Fruit fly (Drosophila melanogaster) whole organism, embryonic: ENCODE measurements around the gene CG10283.

Experiments used
- Awh ChIP-seq: fragments of 200-800 bp; sonication (Bioruptor generic); IDR thresholded peaks from 2 replicates; pipeline ENCODE4, ENCODE4 v1.3.6; 2022; ENCODE audit warnings: missing biosample characterization, missing genetic modification characterization
- BEAF-32 ChIP-seq: fragments of 200-800 bp; sonication (Bioruptor generic); optimal IDR thresholded peaks from 3 replicates; lab custom pipeline; 2017; ENCODE audit warnings: missing biosample characterization, missing genetic modification characterization, mild to moderate bottlenecking, moderate library complexity, missing genetic modification reagents
- CG11398 ChIP-seq: fragments of 200-800 bp; sonication (Bioruptor generic); optimal IDR thresholded peaks from 2 replicates; lab custom pipeline; 2016; ENCODE audit warnings: missing biosample characterization, missing genetic modification characterization
- CG12219 ChIP-seq: fragments of 200-800 bp; sonication (Bioruptor generic); optimal IDR thresholded peaks from 3 replicates; lab custom pipeline; 2018; ENCODE audit warnings: missing biosample characterization, mild to moderate bottlenecking, missing genetic modification characterization
- CG12236 ChIP-seq: fragments of 200-800 bp; sonication (Bioruptor generic); optimal IDR thresholded peaks from 2 replicates; lab custom pipeline; 2016; ENCODE audit warnings: missing biosample characterization, missing genetic modification characterization
- CG12659 ChIP-seq: fragments of 200-800 bp; sonication (Bioruptor generic); optimal IDR thresholded peaks from 3 replicates; lab custom pipeline; 2017; ENCODE audit warnings: mild to moderate bottlenecking, missing biosample characterization, missing genetic modification reagents, missing genetic modification characterization
- CG13287 ChIP-seq: fragments of 200-800 bp; sonication (Bioruptor generic); IDR thresholded peaks from 2 replicates; pipeline ENCODE4 v1.3.6; 2022; ENCODE audit warnings: missing biosample characterization, missing genetic modification characterization; ENCODE audit not compliant: partially characterized antibody
- CG15073 ChIP-seq: fragments of 200-800 bp; sonication (Bioruptor generic); optimal IDR thresholded peaks from 2 replicates; lab custom pipeline; 2016; ENCODE audit warnings: missing biosample characterization, missing genetic modification characterization
- CG15479 ChIP-seq: fragments of 200-800 bp; sonication (Bioruptor generic); optimal IDR thresholded peaks from 3 replicates; lab custom pipeline; 2019; ENCODE audit warnings: missing biosample characterization, mild to moderate bottlenecking, missing genetic modification characterization, moderate library complexity
- CG1647 ChIP-seq: fragments of 200-800 bp; sonication (Bioruptor generic); optimal IDR thresholded peaks from 3 replicates; lab custom pipeline; 2016; ENCODE audit warnings: missing biosample characterization, missing genetic modification characterization
- CG17802 ChIP-seq: fragments of 200-800 bp; sonication (Bioruptor generic); optimal IDR thresholded peaks from 2 replicates; lab custom pipeline; 2018; ENCODE audit warnings: missing biosample characterization, mild to moderate bottlenecking, missing genetic modification characterization, moderate library complexity
- CG17912 ChIP-seq: fragments of 200-800 bp; sonication (Bioruptor generic); optimal IDR thresholded peaks from 2 replicates; lab custom pipeline; 2018; ENCODE audit warnings: missing biosample characterization, mild to moderate bottlenecking, missing genetic modification characterization
- CG2678 ChIP-seq: fragments of 200-800 bp; sonication (Bioruptor generic); optimal IDR thresholded peaks from 3 replicates; lab custom pipeline; 2019; ENCODE audit warnings: missing biosample characterization, mild to moderate bottlenecking, missing genetic modification characterization, moderate library complexity
- CG2712 ChIP-seq: fragments of 200-800 bp; optimal IDR thresholded peaks from 3 replicates; lab custom pipeline; 2019; ENCODE audit warnings: missing biosample characterization, mild to moderate bottlenecking, missing genetic modification characterization, moderate library complexity
- CG30020 ChIP-seq: fragments of 200-800 bp; optimal IDR thresholded peaks from 2 replicates; lab custom pipeline; 2019; ENCODE audit warnings: missing biosample characterization, mild to moderate bottlenecking, missing genetic modification characterization, moderate library complexity
- CG3407 ChIP-seq: fragments of 200-800 bp; sonication (Bioruptor generic); optimal IDR thresholded peaks from 2 replicates; lab custom pipeline; 2018; ENCODE audit warnings: missing biosample characterization, mild to moderate bottlenecking, missing genetic modification characterization
- CG3726 ChIP-seq: fragments of 200-800 bp; sonication (Bioruptor generic); IDR thresholded peaks from 3 replicates; pipeline ENCODE4, ENCODE4 v1.3.6; 2022; ENCODE audit warnings: missing biosample characterization, missing genetic modification characterization
- CG4730 ChIP-seq: fragments of 200-800 bp; sonication (Bioruptor generic); IDR thresholded peaks from 2 replicates; pipeline ENCODE4 v1.3.6; 2022; ENCODE audit warnings: missing biosample characterization, missing genetic modification characterization
- CG4820 ChIP-seq: fragments of 200-800 bp; sonication (Bioruptor generic); optimal IDR thresholded peaks from 3 replicates; lab custom pipeline; 2016; ENCODE audit warnings: missing biosample characterization, missing genetic modification characterization
- CG7372 ChIP-seq: fragments of 200-800 bp; sonication (Bioruptor generic); IDR thresholded peaks from 2 replicates; pipeline ENCODE4 v1.3.6; 2022; ENCODE audit warnings: missing biosample characterization, missing genetic modification characterization
- CG7963 ChIP-seq: fragments of 200-800 bp; sonication (Bioruptor generic); IDR thresholded peaks from 3 replicates; pipeline ENCODE4 v1.3.6; 2022; ENCODE audit warnings: missing biosample characterization, missing genetic modification characterization; ENCODE audit not compliant: partially characterized antibody
- CG8478 ChIP-seq: fragments of >200 bp; optimal IDR thresholded peaks from 2 replicates; lab custom pipeline; 2018
- CG8765 ChIP-seq: fragments of 200-800 bp; sonication (Bioruptor generic); IDR thresholded peaks from 2 replicates; pipeline ENCODE4 v1.3.6; 2022; ENCODE audit warnings: missing biosample characterization, missing genetic modification characterization
- Doc2 ChIP-seq: fragments of 200-800 bp; sonication (Bioruptor generic); IDR thresholded peaks from 2 replicates; pipeline ENCODE4 v1.3.6; 2022; ENCODE audit warnings: missing biosample characterization, missing genetic modification characterization
- Dp ChIP-seq: fragments of 200-800 bp; sonication (Bioruptor generic); optimal IDR thresholded peaks from 2 replicates; lab custom pipeline; 2018; ENCODE audit warnings: missing biosample characterization, mild to moderate bottlenecking, missing genetic modification characterization, moderate library complexity
- ERR ChIP-seq: fragments of 200-800 bp; sonication (Bioruptor generic); optimal IDR thresholded peaks from 2 replicates; lab custom pipeline; 2016; ENCODE audit warnings: missing biosample characterization, missing genetic modification characterization
- Gug ChIP-seq: fragments of 200-800 bp; sonication (Bioruptor generic); IDR thresholded peaks from 4 replicates; pipeline ENCODE4 v1.3.6; 2022; ENCODE audit warnings: missing biosample characterization, missing genetic modification characterization
- H2.0 ChIP-seq: fragments of 200-800 bp; sonication (Bioruptor generic); IDR thresholded peaks from 2 replicates; pipeline ENCODE4 v1.3.6; 2022; ENCODE audit warnings: missing biosample characterization, missing genetic modification characterization
- Meics ChIP-seq: fragments of 200-800 bp; sonication (Bioruptor generic); optimal IDR thresholded peaks from 2 replicates; lab custom pipeline; 2017; ENCODE audit warnings: missing biosample characterization, mild to moderate bottlenecking, missing genetic modification characterization
- Myb ChIP-seq: fragments of 200-800 bp; sonication (Bioruptor generic); optimal IDR thresholded peaks from 2 replicates; lab custom pipeline; 2016; ENCODE audit warnings: missing biosample characterization, missing genetic modification characterization
- Nf-YB ChIP-seq: fragments of 200-800 bp; sonication (Bioruptor generic); optimal IDR thresholded peaks from 3 replicates; lab custom pipeline; 2019; ENCODE audit warnings: missing biosample characterization, mild to moderate bottlenecking, missing genetic modification characterization, moderate library complexity
- Sin3A ChIP-seq: fragments of >200 bp; optimal IDR thresholded peaks from 2 replicates; lab custom pipeline; 2018
- Sry-δ ChIP-seq: fragments of 200-800 bp; sonication (Bioruptor generic); optimal IDR thresholded peaks from 2 replicates; lab custom pipeline; 2016; ENCODE audit warnings: missing biosample characterization, missing genetic modification characterization
- Ssrp ChIP-seq: fragments of 200-800 bp; sonication (Bioruptor generic); optimal IDR thresholded peaks from 2 replicates; lab custom pipeline; 2018; ENCODE audit warnings: missing biosample characterization, mild to moderate bottlenecking, missing genetic modification characterization, moderate library complexity
- ase ChIP-seq: fragments of 200-800 bp; sonication (Bioruptor generic); IDR thresholded peaks from 3 replicates; pipeline ENCODE4 v1.3.6; 2022; ENCODE audit warnings: missing biosample characterization, missing genetic modification characterization
- ci ChIP-seq: fragments of 200-800 bp; sonication (Bioruptor generic); IDR thresholded peaks from 3 replicates; pipeline ENCODE4 v1.3.6; 2022; ENCODE audit warnings: missing biosample characterization, missing genetic modification characterization
- crol ChIP-seq: fragments of 200-800 bp; sonication (Bioruptor generic); IDR thresholded peaks from 2 replicates; pipeline ENCODE4 v1.3.6; 2022; ENCODE audit warnings: missing biosample characterization, missing genetic modification characterization
- dati ChIP-seq: fragments of 200-800 bp; sonication (Bioruptor generic); IDR thresholded peaks from 2 replicates; pipeline ENCODE4 v1.3.6; 2022; ENCODE audit warnings: missing biosample characterization, missing genetic modification characterization
- ewg ChIP-seq: fragments of 200-800 bp; sonication (Bioruptor generic); optimal IDR thresholded peaks from 3 replicates; lab custom pipeline; 2017; ENCODE audit warnings: mild to moderate bottlenecking, missing biosample characterization, missing genetic modification reagents, missing genetic modification characterization
- gt ChIP-seq: fragments of 200-800 bp; sonication (Bioruptor generic); IDR thresholded peaks from 2 replicates; pipeline ENCODE4 v1.3.6; 2022; ENCODE audit warnings: missing biosample characterization, missing genetic modification characterization
- hth ChIP-seq: fragments of >200 bp; optimal IDR thresholded peaks from 2 replicates; lab custom pipeline; 2017; ENCODE audit warnings: inconsistent platforms
- insv ChIP-seq, 2 experiments: fragments of 200-800 bp; sonication (Bioruptor generic); optimal IDR thresholded peaks; 3 replicates each; lab custom pipeline; 2016 to 2018; ENCODE audit warnings: missing biosample characterization in 2 of 2, missing genetic modification characterization in 2 of 2
- lmd ChIP-seq: fragments of 200-800 bp; sonication (Bioruptor generic); IDR thresholded peaks from 2 replicates; pipeline ENCODE4 v1.3.6; 2022; ENCODE audit warnings: missing biosample characterization, missing genetic modification characterization
- oc ChIP-seq: fragments of 200-800 bp; sonication (Bioruptor generic); optimal IDR thresholded peaks from 2 replicates; lab custom pipeline; 2018; ENCODE audit warnings: missing biosample characterization, mild to moderate bottlenecking, missing genetic modification characterization, moderate library complexity
- peb ChIP-seq: fragments of 200-800 bp; sonication (Bioruptor generic); IDR thresholded peaks from 2 replicates; pipeline ENCODE4 v1.3.6; 2022; ENCODE audit warnings: missing biosample characterization, missing genetic modification characterization
- sc ChIP-seq, 3 experiments: fragments of >200 bp in 2 of 3; fragments of 200-800 bp in 1 of 3; sonication (Bioruptor generic) in 1 of 3; optimal IDR thresholded peaks; 2 replicates in 2 of 3; 3 replicates in 1 of 3; lab custom pipeline; 2017; ENCODE audit warnings: mild to moderate bottlenecking in 1 of 3, missing biosample characterization in 1 of 3, missing genetic modification characterization in 1 of 3, missing genetic modification reagents in 1 of 3
- sim ChIP-seq: fragments of 200-800 bp; sonication (Bioruptor generic); IDR thresholded peaks from 2 replicates; pipeline ENCODE4 v1.3.6; 2022; ENCODE audit warnings: missing biosample characterization, missing genetic modification characterization
- unc-4 ChIP-seq: fragments of 200-800 bp; sonication (Bioruptor generic); IDR thresholded peaks from 2 replicates; pipeline ENCODE4 v1.3.6; 2022; ENCODE audit warnings: missing biosample characterization, missing genetic modification characterization; ENCODE audit not compliant: partially characterized antibody
- usp ChIP-seq: fragments of >200 bp; optimal IDR thresholded peaks from 2 replicates; lab custom pipeline; 2017; ENCODE audit warnings: missing biosample characterization, missing genetic modification characterization
- vvl ChIP-seq: fragments of 200-800 bp; sonication (Bioruptor generic); IDR thresholded peaks from 2 replicates; pipeline ENCODE4 v1.3.6; 2022; ENCODE audit warnings: missing biosample characterization, missing genetic modification characterization
- zf30C ChIP-seq: fragments of 200-800 bp; sonication (Bioruptor generic); optimal IDR thresholded peaks from 3 replicates; lab custom pipeline; 2018; ENCODE audit warnings: missing biosample characterization, mild to moderate bottlenecking, missing genetic modification characterization
- zfh1 ChIP-seq: fragments of 200-800 bp; sonication (Bioruptor generic); IDR thresholded peaks from 3 replicates; pipeline ENCODE4 v1.3.6; 2022; ENCODE audit warnings: missing biosample characterization, missing genetic modification characterization

The CG10283 gene

dm6 chr2L:18504881-18505280, 20.6 kb upstream of the CG10283 start (continued):
- TF ChIP-seq Nf-YB = peak; percentile 18
- TF ChIP-seq Meics = no peak
- TF ChIP-seq CG11398 (GFP tag; lab: Kevin White, UChicago) = peak; percentile 13
- TF ChIP-seq CG4820 (GFP tag; lab: Kevin White, UChicago) = no peak
- TF ChIP-seq Sin3A = no peak
- peak; percentile 64; the same call in 2 of the 3 replicates for TF ChIP-seq zfh1
- no peak for TF ChIP-seq CG7372 (GFP tag; lab: Robert Waterston, UW)
- no peak for TF ChIP-seq Doc2
- TF ChIP-seq gt (GFP tag; lab: Robert Waterston, UW) = no peak
- TF ChIP-seq peb (GFP tag; lab: Robert Waterston, UW) = peak; percentile 49
- TF ChIP-seq sc (optimal IDR thresholded peaks at IDR 0.05; lab: Kevin White, UChicago) = no peak
- TF ChIP-seq sc (GFP tag; optimal IDR thresholded peaks at IDR 0.05; lab: Kevin White, UChicago) = peak; percentile 53
- TF ChIP-seq hth (lab: Kevin White, UChicago) = no peak
- TF ChIP-seq CG7963 (GFP tag; lab: Robert Waterston, UW) = no peak
- 0 out of 2 replicates have a peak, but pooled peaks have one; percentile 24 for TF ChIP-seq dati (GFP tag; lab: Robert Waterston, UW)
- TF ChIP-seq CG30020 (tag; lab: Kevin White, UChicago) = no peak
- no peak for TF ChIP-seq CG17912 (GFP tag; lab: Kevin White, UChicago)
- TF ChIP-seq ERR (GFP tag; lab: Kevin White, UChicago) = no peak
- peak; percentile 80 for TF ChIP-seq CG2712
- peak; percentile 23 for TF ChIP-seq CG12659
- TF ChIP-seq ci (GFP tag; lab: Robert Waterston, UW) = peak; percentile 74
- TF ChIP-seq Ssrp (tag; lab: Kevin White, UChicago) = peak; percentile 55
- TF ChIP-seq CG12236 (GFP tag; lab: Kevin White, UChicago) = peak; percentile 54
- peak; percentile 81 for TF ChIP-seq vvl (GFP tag; lab: Robert Waterston, UW)
- no peak for TF ChIP-seq BEAF-32 (GFP tag; lab: Kevin White, UChicago)
- TF ChIP-seq sim (GFP tag; lab: Robert Waterston, UW) = no peak
- TF ChIP-seq CG8478 (lab: Kevin White, UChicago) = no peak
- TF ChIP-seq Awh (GFP tag; lab: Robert Waterston, UW) = peak; percentile 64
- TF ChIP-seq crol (GFP tag; lab: Robert Waterston, UW) = peak; percentile 57; the same call in 1 of the 2 replicates
- TF ChIP-seq unc-4 (GFP tag; lab: Robert Waterston, UW) = no peak
- TF ChIP-seq Myb (GFP tag; lab: Kevin White, UChicago) = no peak
- TF ChIP-seq CG15073 = no peak
- TF ChIP-seq zf30C = peak; percentile 67
- peak; percentile 51; the same call in 1 of the 3 replicates for TF ChIP-seq ase (GFP tag; lab: Robert Waterston, UW)
- no peak for TF ChIP-seq Sry-δ (GFP tag; lab: Kevin White, UChicago)
- TF ChIP-seq CG3726 (GFP tag; lab: Robert Waterston, UW) = no peak
- peak; percentile 2 for TF ChIP-seq oc (tag; lab: Kevin White, UChicago)
- peak; percentile 52 for TF ChIP-seq H2.0 (GFP tag; lab: Robert Waterston, UW)
- TF ChIP-seq insv (GFP tag; optimal IDR thresholded peaks at IDR 0.05; lab: Kevin White, UChicago) = no peak
- peak; percentile 49 for TF ChIP-seq lmd
- TF ChIP-seq CG4730 (GFP tag; lab: Robert Waterston, UW) = peak; percentile 28; the same call in 1 of the 2 replicates
- peak; percentile 5 for TF ChIP-seq CG1647 (GFP tag; lab: Kevin White, UChicago)
- peak; percentile 40 for TF ChIP-seq CG12219 (GFP tag; lab: Kevin White, UChicago)
- TF ChIP-seq CG8765 = no peak
- no peak for TF ChIP-seq Dp (GFP tag; lab: Kevin White, UChicago)
- TF ChIP-seq CG2678 (tag; lab: Kevin White, UChicago) = peak; percentile 57
- no peak for TF ChIP-seq CG17802 (tag; lab: Kevin White, UChicago)
- TF ChIP-seq CG15479 (GFP tag; lab: Kevin White, UChicago) = no peak
- TF ChIP-seq Gug (GFP tag; lab: Robert Waterston, UW) = peak; percentile 27; the same call in 1 of the 4 replicates
- TF ChIP-seq CG3407 (GFP tag; lab: Kevin White, UChicago) = peak; percentile 46
- TF ChIP-seq CG13287 = no peak
- TF ChIP-seq usp (GFP tag; lab: Kevin White, UChicago) = no peak
- TF ChIP-seq ewg (GFP tag; lab: Kevin White, UChicago) = peak; percentile 38
